Worm (Caenorhabditis elegans): ENCODE results near the gene ugt-45.

DNA sequence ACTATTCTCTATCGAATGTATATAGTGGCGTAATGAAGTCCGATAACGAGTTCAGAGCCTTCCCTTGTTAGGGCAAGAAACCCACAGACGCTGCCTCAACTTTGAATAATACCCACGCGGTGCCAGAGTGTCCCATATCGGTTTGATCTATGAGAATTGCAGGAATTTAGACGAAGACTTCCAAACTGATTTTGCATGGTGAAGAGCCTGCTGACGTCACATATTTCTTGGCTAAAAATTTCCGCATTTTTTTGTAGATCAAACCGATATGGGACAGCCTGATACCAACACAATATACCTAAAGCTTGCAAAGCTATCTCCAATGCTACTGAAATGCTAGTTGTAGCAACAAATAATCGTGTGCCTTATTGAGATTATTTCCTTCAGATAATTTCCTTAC lies 9.0 kb downstream of the ugt-45 start:
- no peak for TF ChIP-seq hlh-26 (GFP tag; conservative IDR thresholded peaks at IDR 0.05)
- no peak for TF ChIP-seq nhr-179 (tag; optimal IDR thresholded peaks at IDR 0.05)
- TF ChIP-seq dpl-1 (GFP tag; optimal IDR thresholded peaks at IDR 0.05): no peak
- TF ChIP-seq rec-8 (tag; optimal IDR thresholded peaks at IDR 0.05): no peak
- TF ChIP-seq lin-54 (GFP tag; optimal IDR thresholded peaks at IDR 0.05): no peak
